Fruit fly (Drosophila melanogaster) whole organism, wandering third instar larva: Measurements from ENCODE around the gene CG32243.

ENCODE experiments used
- Dif ChIP-seq: fragments of 200-275, 200-300 bp; sonication (Bioruptor generic); optimal IDR thresholded peaks from 2 replicates; lab custom pipeline; 2018; ENCODE audit warnings: missing biosample characterization, missing genetic modification characterization; ENCODE audit not compliant: partially characterized antibody
- Hr83 ChIP-seq: fragments of 200-300 bp; sonication (Bioruptor generic); optimal IDR thresholded peaks from 2 replicates; lab custom pipeline; 2016; ENCODE audit warnings: missing biosample characterization, mild to moderate bottlenecking, missing genetic modification characterization, moderate library complexity; ENCODE audit not compliant: poor library complexity, severe bottlenecking
- Myc ChIP-seq: fragments of >200 bp; optimal IDR thresholded peaks from 2 replicates; lab custom pipeline; 2017
- OdsH ChIP-seq: fragments of 200-800 bp; sonication (Bioruptor generic); optimal IDR thresholded peaks from 2 replicates; lab custom pipeline; 2016; ENCODE audit warnings: missing biosample characterization, mild to moderate bottlenecking, missing genetic modification characterization
- dl ChIP-seq, 2 experiments: fragments of 175-275, 200-275 bp in 1 of 2; fragments of 200-275 bp in 1 of 2; sonication (Bioruptor generic); optimal IDR thresholded peaks; lab custom pipeline; 2018; ENCODE audit warnings: mild to moderate bottlenecking in 2 of 2, missing biosample characterization in 2 of 2, missing genetic modification characterization in 2 of 2, moderate library complexity in 2 of 2; ENCODE audit not compliant: partially characterized antibody in 2 of 2, insufficient read depth in 1 of 2
- fru ChIP-seq: fragments of 200-800 bp; sonication (Bioruptor generic); optimal IDR thresholded peaks from 3 replicates; lab custom pipeline; 2016; ENCODE audit warnings: missing biosample characterization, mild to moderate bottlenecking, missing genetic modification characterization
- h ChIP-seq: fragments of 200-800 bp; sonication (Bioruptor generic); optimal IDR thresholded peaks from 3 replicates; lab custom pipeline; 2016; ENCODE audit warnings: missing biosample characterization, mild to moderate bottlenecking, missing genetic modification characterization
- jim ChIP-seq: fragments of 175-275, 200-325 bp; sonication (Bioruptor generic); optimal IDR thresholded peaks from 2 replicates; lab custom pipeline; 2016; ENCODE audit warnings: missing biosample characterization, mild to moderate bottlenecking, missing genetic modification characterization
- lola ChIP-seq: fragments of >200 bp; optimal IDR thresholded peaks from 2 replicates; lab custom pipeline; 2017; ENCODE audit warnings: missing biosample characterization, missing genetic modification characterization
- sv ChIP-seq: fragments of 200-800 bp; sonication (Bioruptor generic); optimal IDR thresholded peaks from 3 replicates; lab custom pipeline; 2016; ENCODE audit warnings: missing biosample characterization, missing genetic modification characterization
- usp ChIP-seq: fragments of >200 bp; optimal IDR thresholded peaks from 2 replicates; lab custom pipeline; 2017; ENCODE audit warnings: missing biosample characterization, missing genetic modification characterization

- TF ChIP-seq Hr83 (no peak), usp (GFP tag; lab: Kevin White, UChicago) (no peak), fru (GFP tag; lab: Kevin White, UChicago) (no peak), sv (GFP tag; lab: Kevin White, UChicago) (no peak), dl (GFP tag; optimal IDR thresholded peaks at IDR 0.05; lab: Kevin White, UChicago; ENCODE audit: insufficient read depth in 1 of 2, partially characterized antibody in 2 of 2) (no peak), h (GFP tag; lab: Kevin White, UChicago) (no peak), OdsH (GFP tag; lab: Kevin White, UChicago) (no peak), Dif (GFP tag; lab: Kevin White, UChicago) (no peak), lola (GFP tag; lab: Kevin White, UChicago) (no peak), jim (GFP tag; lab: Kevin White, UChicago) (no peak), Myc (lab: Kevin White, UChicago) (no peak)
Measured at dm6 chr3L:4534481-4534880, 6.6 kb downstream of the CG32243 start.
